Worm (Caenorhabditis elegans): ENCODE measurements around the gene C35D10.5.
A peak's percentile ranks its signal among the peaks of the same experiment; 100 is the strongest.

The C35D10.5 gene

DNA sequence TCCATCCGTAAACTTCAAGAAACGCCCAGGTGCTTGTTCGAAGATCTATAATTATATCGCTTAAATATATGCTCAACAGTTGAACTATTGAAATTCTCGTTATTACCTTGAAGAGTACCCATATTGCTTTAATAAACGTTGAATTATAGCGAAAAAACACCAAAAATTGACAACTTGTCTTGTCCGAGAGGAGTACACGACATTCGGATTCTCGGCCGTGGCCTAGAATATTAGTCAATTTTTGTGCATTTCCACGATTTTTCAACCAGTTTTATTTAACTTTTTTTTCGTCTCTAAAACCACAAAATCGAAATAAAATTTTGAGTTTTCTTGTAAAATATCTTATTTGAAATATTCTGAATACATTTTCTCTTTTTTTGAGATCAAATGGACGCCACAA lies 50.2 kb downstream of the C35D10.5 start, which contains the start of the genes F26F4.9 and cee-1:
TSS of gene F26F4.9 (minus strand) at position 205 of the 400 bp plus-strand sequence.
TSS of gene cee-1 (plus strand) at position 383 of the 400 bp plus-strand sequence.
- no peak for TF ChIP-seq pqm-1 (tag; optimal IDR thresholded peaks at IDR 0.05)
- TF ChIP-seq dmd-8 (GFP tag; IDR thresholded peaks at IDR 0.05): no peak
- no peak for TF ChIP-seq spr-3 (GFP tag; optimal IDR thresholded peaks at IDR 0.05)
- 0 out of 2 replicates have a peak, but pooled peaks have one; percentile 37 for TF ChIP-seq dmd-9 (GFP tag; IDR thresholded peaks at IDR 0.05)
- TF ChIP-seq mxl-3 (GFP tag; optimal IDR thresholded peaks at IDR 0.05): no peak
- TF ChIP-seq aly-2 (tag; optimal IDR thresholded peaks at IDR 0.05): no peak
- TF ChIP-seq lin-29 (GFP tag; IDR thresholded peaks at IDR 0.05): no peak
- no peak for TF ChIP-seq unc-39 (tag; optimal IDR thresholded peaks at IDR 0.05)
- TF ChIP-seq nhr-25 (tag; optimal IDR thresholded peaks at IDR 0.05; ENCODE audit: borderline replicate concordance, insufficient read depth): no peak
- TF ChIP-seq aha-1 (tag): peak; percentile 86
- no peak for TF ChIP-seq saeg-2 (GFP tag; IDR thresholded peaks at IDR 0.05)
- no peak for TF ChIP-seq set-16 (GFP tag; IDR thresholded peaks at IDR 0.05)
- TF ChIP-seq Y75B8A.6 (GFP tag; IDR thresholded peaks at IDR 0.05): no peak
- TF ChIP-seq Y48G9A.11 (GFP tag; IDR thresholded peaks at IDR 0.05): 0 out of 2 replicates have a peak, but pooled peaks have one; percentile 15
- TF ChIP-seq ceh-28 (tag; optimal IDR thresholded peaks at IDR 0.05): no peak
- TF ChIP-seq rbr-2 (tag; optimal IDR thresholded peaks at IDR 0.05): peak; percentile 32
- no peak for TF ChIP-seq spr-1 (tag; optimal IDR thresholded peaks at IDR 0.05)
- no peak for TF ChIP-seq tag-97 (GFP tag; IDR thresholded peaks at IDR 0.05)
- no peak for TF ChIP-seq daf-16 (GFP tag; optimal IDR thresholded peaks at IDR 0.05)
- peak; percentile 33 for TF ChIP-seq daf-16 (tag; optimal IDR thresholded peaks at IDR 0.05)
- TF ChIP-seq nhr-42 (GFP tag; IDR thresholded peaks at IDR 0.05): no peak
- no peak for TF ChIP-seq nhr-77 (tag; optimal IDR thresholded peaks at IDR 0.05)
- no peak for TF ChIP-seq zip-2 (tag; optimal IDR thresholded peaks at IDR 0.05)
- no peak for TF ChIP-seq php-3 (GFP tag; IDR thresholded peaks at IDR 0.05)
- TF ChIP-seq nhr-48 (tag; optimal IDR thresholded peaks at IDR 0.05): no peak
- TF ChIP-seq dve-1 (tag; optimal IDR thresholded peaks at IDR 0.05; ENCODE audit: insufficient read depth): peak; percentile 44
- TF ChIP-seq duxl-1 (tag; optimal IDR thresholded peaks at IDR 0.05; ENCODE audit: poor library complexity): no peak
- TF ChIP-seq dmd-6 (GFP tag; IDR thresholded peaks at IDR 0.05): peak; percentile 19; the same call in 1 of the 2 replicates
- TF ChIP-seq R02D3.7 (tag; optimal IDR thresholded peaks at IDR 0.05): no peak
- TF ChIP-seq ZK337.2 (GFP tag; IDR thresholded peaks at IDR 0.05): peak; percentile 73
- TF ChIP-seq egl-43 (GFP tag; IDR thresholded peaks at IDR 0.05): no peak
- TF ChIP-seq nhr-102 (tag; optimal IDR thresholded peaks at IDR 0.05): no peak
- TF ChIP-seq ceh-32 (tag; optimal IDR thresholded peaks at IDR 0.05; ENCODE audit: poor library complexity): no peak
- TF ChIP-seq lir-3 (tag; optimal IDR thresholded peaks at IDR 0.05): no peak
- TF ChIP-seq dpl-1 (GFP tag; optimal IDR thresholded peaks at IDR 0.05): peak; percentile 78
- no peak for TF ChIP-seq ztf-11 (tag; optimal IDR thresholded peaks at IDR 0.05)
- TF ChIP-seq unc-130 (GFP tag; optimal IDR thresholded peaks at IDR 0.05): peak; percentile 86
- peak; percentile 38 for TF ChIP-seq mep-1 (tag; optimal IDR thresholded peaks at IDR 0.05)
- no peak for TF ChIP-seq cey-2 (tag; optimal IDR thresholded peaks at IDR 0.05; ENCODE audit: borderline replicate concordance, insufficient read depth)
- TF ChIP-seq egl-27 (tag; optimal IDR thresholded peaks at IDR 0.05): no peak
- no peak for TF ChIP-seq F44E2.7 (GFP tag; IDR thresholded peaks at IDR 0.05)
- TF ChIP-seq ama-1 (optimal IDR thresholded peaks at IDR 0.05): no peak
- no peak for TF ChIP-seq F10B5.3 (tag; optimal IDR thresholded peaks at IDR 0.05)
- TF ChIP-seq lim-7 (GFP tag; IDR thresholded peaks at IDR 0.05): no peak
- TF ChIP-seq T20F7.1 (GFP tag; optimal IDR thresholded peaks at IDR 0.05): no peak
- no peak for TF ChIP-seq ctbp-1 (GFP tag; IDR thresholded peaks at IDR 0.05)
- no peak for TF ChIP-seq F26F4.8 (GFP tag; conservative IDR thresholded peaks at IDR 0.05)
- TF ChIP-seq hlh-11 (tag; optimal IDR thresholded peaks at IDR 0.05): peak; percentile 3
- no peak for TF ChIP-seq snpc-4 (tag; optimal IDR thresholded peaks at IDR 0.05)
- TF ChIP-seq ceh-20 (GFP tag; IDR thresholded peaks at IDR 0.05): no peak
- peak in 1 of 2 experiments; percentile 70 for TF ChIP-seq hif-1 (tag; optimal IDR thresholded peaks at IDR 0.05)
- no peak for TF ChIP-seq ZK546.5 (tag; optimal IDR thresholded peaks at IDR 0.05)

Measured in whole organism, L4 larva.